Fruit fly (Drosophila melanogaster) whole organism, adult: Measurements from ENCODE around the gene CG7945.

Experiments used
- CG11617 ChIP-seq: fragments of 200-800 bp; sonication (Bioruptor generic); optimal IDR thresholded peaks from 2 replicates; lab custom pipeline; 2017; ENCODE audit warnings: mild to moderate bottlenecking, missing biosample characterization, missing genetic modification reagents, missing genetic modification characterization
- CG14711 ChIP-seq: fragments of 200-800 bp; sonication (Bioruptor generic); optimal IDR thresholded peaks from 2 replicates; lab custom pipeline; 2018; ENCODE audit warnings: missing biosample characterization, mild to moderate bottlenecking, missing genetic modification characterization, moderate library complexity
- CG1620 ChIP-seq: fragments of 200-800 bp; sonication (Bioruptor generic); optimal IDR thresholded peaks from 2 replicates; lab custom pipeline; 2016; ENCODE audit warnings: missing biosample characterization, missing genetic modification characterization
- CG33017 ChIP-seq: fragments of 200-800 bp; sonication (Bioruptor generic); optimal IDR thresholded peaks from 2 replicates; lab custom pipeline; 2018; ENCODE audit warnings: missing biosample characterization, mild to moderate bottlenecking, missing genetic modification characterization, moderate library complexity
- CG5204 ChIP-seq: fragments of 200-800 bp; sonication (Bioruptor generic); optimal IDR thresholded peaks from 2 replicates; lab custom pipeline; 2016; ENCODE audit warnings: missing biosample characterization, missing genetic modification characterization
- CG7045 ChIP-seq: fragments of 200-800 bp; sonication (Bioruptor generic); optimal IDR thresholded peaks from 2 replicates; lab custom pipeline; 2017; ENCODE audit warnings: missing biosample characterization, mild to moderate bottlenecking, missing genetic modification characterization
- CG7101 ChIP-seq: fragments of 200-800 bp; sonication (Bioruptor generic); optimal IDR thresholded peaks from 2 replicates; lab custom pipeline; 2018; ENCODE audit warnings: missing biosample characterization, mild to moderate bottlenecking, missing genetic modification characterization, moderate library complexity
- Clk ChIP-seq: fragments of 200-800 bp; sonication (Bioruptor generic); optimal IDR thresholded peaks from 2 replicates; lab custom pipeline; 2017; ENCODE audit warnings: missing biosample characterization, missing genetic modification characterization
- Crg-1 ChIP-seq: fragments of 200-800 bp; sonication (Bioruptor generic); optimal IDR thresholded peaks from 2 replicates; lab custom pipeline; 2016; ENCODE audit warnings: missing biosample characterization, missing genetic modification characterization
- Hr96 ChIP-seq: fragments of 200-800 bp; sonication (Bioruptor generic); optimal IDR thresholded peaks from 2 replicates; lab custom pipeline; 2016; ENCODE audit warnings: missing biosample characterization, missing genetic modification characterization
- Mnt ChIP-seq: fragments of 200-800 bp; sonication (Bioruptor generic); optimal IDR thresholded peaks from 2 replicates; lab custom pipeline; 2016; ENCODE audit warnings: missing biosample characterization, mild to moderate bottlenecking, missing genetic modification characterization
- bab1 ChIP-seq: fragments of 200-800 bp; sonication (Bioruptor generic); optimal IDR thresholded peaks from 3 replicates; lab custom pipeline; 2019; ENCODE audit warnings: missing biosample characterization, mild to moderate bottlenecking, missing genetic modification characterization, moderate library complexity
- cic ChIP-seq: fragments of 200-800 bp; sonication (Bioruptor generic); optimal IDR thresholded peaks from 2 replicates; lab custom pipeline; 2017; ENCODE audit warnings: missing biosample characterization, mild to moderate bottlenecking, missing genetic modification characterization, moderate library complexity
- cnc ChIP-seq, 2 experiments: fragments of >200 bp; optimal IDR thresholded peaks; 2 replicates each; lab custom pipeline; 2017
- kay ChIP-seq: fragments of 200-800 bp; sonication (Bioruptor generic); peaks from one replicate; lab custom pipeline; 2016; ENCODE audit warnings: missing biosample characterization, missing genetic modification characterization, borderline replicate concordance
- ovo ChIP-seq: fragments of 200-800 bp; sonication (Bioruptor generic); optimal IDR thresholded peaks from 2 replicates; lab custom pipeline; 2016; ENCODE audit warnings: missing biosample characterization, missing genetic modification characterization
- pad ChIP-seq: fragments of 200-800 bp; sonication (Bioruptor generic); optimal IDR thresholded peaks from 3 replicates; lab custom pipeline; 2017; ENCODE audit warnings: missing biosample characterization, missing genetic modification characterization, mild to moderate bottlenecking, moderate library complexity, missing genetic modification reagents
- tj ChIP-seq: fragments of 200-800 bp; sonication (Bioruptor generic); optimal IDR thresholded peaks from 3 replicates; lab custom pipeline; 2017; ENCODE audit warnings: missing biosample characterization, mild to moderate bottlenecking, missing genetic modification characterization, moderate library complexity
- toe ChIP-seq: fragments of 200-800 bp; sonication (Bioruptor generic); optimal IDR thresholded peaks from 2 replicates; lab custom pipeline; 2016; ENCODE audit warnings: missing biosample characterization, missing genetic modification characterization

CG7945 gene

DNA sequence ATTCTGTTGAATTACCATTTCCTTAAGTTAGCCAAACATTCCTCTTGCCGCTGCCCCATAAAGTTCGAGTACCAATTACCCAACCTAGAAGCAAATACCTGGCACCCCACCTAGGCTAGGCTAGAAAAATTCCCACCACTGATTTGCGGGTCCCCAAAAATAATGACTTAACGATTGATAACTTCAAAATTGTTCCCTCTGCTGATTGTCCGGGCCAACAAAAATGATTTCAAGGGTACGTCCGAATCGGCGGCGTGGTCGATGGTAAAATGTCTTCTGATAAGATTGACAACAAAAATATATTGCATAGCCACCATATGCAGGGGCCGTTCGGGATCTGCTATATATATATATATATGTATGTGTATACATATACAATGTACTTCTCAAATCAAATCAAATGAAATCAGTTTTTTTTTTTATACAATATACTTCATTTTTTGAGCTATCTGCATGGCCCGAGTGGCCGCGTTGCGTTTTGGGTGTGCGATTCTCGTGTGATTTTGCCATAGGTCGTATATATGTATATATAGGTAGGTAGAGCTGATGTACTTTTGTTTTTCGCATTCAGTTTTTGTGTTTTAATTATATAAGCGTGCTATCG is 23.4 kb upstream of the CG7945 start:
- TF ChIP-seq cic (GFP tag; lab: Kevin White, UChicago), result peak; percentile 8
- TF ChIP-seq Mnt (GFP tag; lab: Kevin White, UChicago), result no peak
- TF ChIP-seq kay (GFP tag; lab: Kevin White, UChicago), result peak; percentile 64

DNA sequence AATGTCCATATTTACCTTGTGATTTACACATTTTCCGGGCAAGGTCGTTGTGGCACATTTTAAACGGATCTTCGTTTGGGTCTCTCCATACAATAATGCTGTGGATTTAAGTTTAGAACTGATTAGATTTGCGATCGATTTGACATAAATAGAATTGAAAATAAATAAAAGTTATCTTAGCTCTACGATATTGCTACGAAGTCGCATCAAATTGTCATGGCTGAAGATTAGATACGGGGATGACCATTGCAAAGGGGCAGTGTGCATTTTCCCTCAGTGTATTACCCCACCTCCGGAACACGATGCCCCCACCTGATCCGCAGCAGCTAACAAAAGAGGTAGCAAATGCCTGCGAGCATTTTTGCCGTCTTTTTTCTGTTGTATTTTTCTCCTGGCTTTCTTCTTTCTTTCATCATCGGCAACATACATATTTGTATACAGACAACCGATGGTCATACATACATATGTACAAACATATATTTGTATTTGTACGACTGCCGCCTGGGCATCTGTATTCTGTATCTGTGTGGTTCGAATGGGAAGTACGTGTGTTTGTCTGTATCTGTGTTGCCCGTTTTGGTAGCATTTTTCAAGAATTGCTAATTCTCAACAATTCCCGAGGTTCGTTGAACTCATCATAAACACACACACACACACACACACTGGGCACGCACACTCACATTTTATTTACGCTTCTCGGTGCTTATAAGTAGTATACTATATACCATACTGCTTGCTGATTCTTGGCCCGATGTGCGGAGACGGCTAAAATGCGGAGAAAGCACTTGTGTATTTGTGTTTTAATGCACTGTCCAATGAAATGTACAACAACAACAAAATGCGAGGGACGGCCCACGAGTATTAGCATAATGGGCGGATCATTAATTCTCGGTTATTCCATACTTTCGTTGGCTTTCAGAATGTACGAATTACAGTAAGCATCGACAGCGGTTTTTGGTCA is 20.8 kb upstream of the CG7945 start:
- peak; percentile 95 for TF ChIP-seq tj
- TF ChIP-seq Crg-1 (GFP tag; lab: Kevin White, UChicago), result no peak

DNA sequence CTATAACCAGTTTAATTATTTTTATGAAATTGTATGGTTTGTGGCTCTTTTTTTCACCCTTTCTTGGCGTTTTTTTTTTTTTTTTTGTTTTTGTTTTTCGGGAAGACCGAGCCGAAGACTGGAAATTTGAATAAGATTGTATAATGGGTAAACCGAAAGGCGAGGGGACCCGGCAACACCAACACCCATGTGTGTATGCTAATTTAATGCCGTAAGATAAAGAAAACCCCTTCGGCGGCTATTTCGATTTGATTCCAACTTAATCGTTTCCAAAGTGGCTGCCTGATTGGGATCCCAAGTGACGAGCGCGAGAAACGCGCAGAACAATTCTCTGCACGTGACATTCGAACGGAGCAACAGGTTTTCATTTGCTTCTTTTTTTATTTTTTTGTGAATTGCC is 19.5 kb upstream of the CG7945 start:
- TF ChIP-seq CG7045 (GFP tag; lab: Kevin White, UChicago), result no peak
- no peak for TF ChIP-seq Crg-1 (GFP tag; lab: Kevin White, UChicago)

DNA sequence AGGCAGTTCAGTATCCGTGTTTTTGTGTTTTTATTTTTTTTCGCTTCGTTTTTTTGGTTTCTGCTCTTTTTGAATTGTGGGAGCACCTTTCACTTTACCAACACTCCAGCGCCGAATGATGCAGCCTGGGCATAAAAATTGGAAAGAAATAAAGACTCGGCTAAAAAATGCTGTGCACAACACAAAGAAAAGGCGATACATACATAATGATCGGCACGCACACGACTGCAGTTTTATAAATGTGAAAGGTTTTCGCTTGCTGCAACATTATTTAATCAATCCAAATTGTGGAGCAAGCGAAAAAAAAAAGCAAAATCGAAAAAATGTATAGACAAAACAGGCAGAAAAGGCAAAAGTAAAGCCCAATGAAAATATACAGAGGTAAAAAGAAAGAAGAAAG is 19.1 kb upstream of the CG7945 start:
- TF ChIP-seq tj, result peak; percentile 94
- no peak for TF ChIP-seq CG5204

DNA sequence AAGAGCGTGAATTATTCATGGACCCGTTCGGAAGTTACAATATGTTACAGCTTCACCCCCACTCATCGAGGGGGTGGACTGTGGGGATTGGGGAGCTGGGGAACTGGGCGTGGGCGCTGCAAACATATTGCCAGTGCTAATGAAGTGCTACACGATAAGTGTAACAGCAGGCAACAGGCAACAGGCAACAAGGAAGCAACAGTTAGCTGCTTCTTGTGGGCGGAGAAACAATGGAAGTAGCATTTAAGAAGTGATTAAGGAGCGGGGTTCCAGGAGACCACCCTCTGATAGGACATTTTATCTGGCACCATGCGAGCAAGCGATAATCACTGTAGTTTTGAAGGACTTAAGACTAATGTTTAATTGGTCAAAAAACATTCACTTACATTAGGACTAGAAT is 17.3 kb upstream of the CG7945 start:
- TF ChIP-seq CG14711 (no peak), CG33017 (tag; lab: Kevin White, UChicago) (no peak), CG11617 (GFP tag; lab: Kevin White, UChicago) (no peak), tj (no peak), cnc (optimal IDR thresholded peaks at IDR 0.05; lab: Kevin White, UChicago) (no peak), kay (GFP tag; lab: Kevin White, UChicago) (no peak), CG7101 (tag; lab: Kevin White, UChicago) (no peak), pad (GFP tag; lab: Kevin White, UChicago) (no peak), bab1 (GFP tag; lab: Kevin White, UChicago) (no peak), CG5204 (no peak), cic (GFP tag; lab: Kevin White, UChicago) (no peak), Hr96 (no peak), Clk (GFP tag; lab: Kevin White, UChicago) (no peak)

DNA sequence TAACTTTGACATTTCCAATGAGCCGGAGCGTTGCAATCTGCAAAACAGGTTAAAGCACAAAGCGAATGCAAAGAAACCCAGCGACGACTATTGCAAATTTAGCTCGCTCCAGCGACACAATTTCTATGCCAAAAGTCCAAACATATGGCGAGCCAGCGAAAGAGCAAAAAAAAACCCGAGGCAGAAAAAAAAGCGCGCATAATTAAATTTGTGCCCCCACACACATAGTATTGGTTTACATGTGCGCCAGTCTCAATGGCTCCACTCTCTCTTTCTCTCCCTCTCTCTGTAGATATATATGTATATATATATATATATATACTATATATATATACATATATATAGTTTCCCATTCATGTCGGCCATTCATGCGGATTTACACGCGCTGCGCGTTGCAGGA is 16.7 kb upstream of the CG7945 start:
- TF ChIP-seq Hr96 (no peak), CG7101 (tag; lab: Kevin White, UChicago) (no peak), cic (GFP tag; lab: Kevin White, UChicago) (no peak), bab1 (GFP tag; lab: Kevin White, UChicago) (no peak), ovo (no peak), CG7045 (GFP tag; lab: Kevin White, UChicago) (no peak), CG5204 (no peak), toe (no peak), CG33017 (tag; lab: Kevin White, UChicago) (no peak), pad (GFP tag; lab: Kevin White, UChicago) (no peak), tj (no peak), Mnt (GFP tag; lab: Kevin White, UChicago) (no peak), CG14711 (no peak)

DNA sequence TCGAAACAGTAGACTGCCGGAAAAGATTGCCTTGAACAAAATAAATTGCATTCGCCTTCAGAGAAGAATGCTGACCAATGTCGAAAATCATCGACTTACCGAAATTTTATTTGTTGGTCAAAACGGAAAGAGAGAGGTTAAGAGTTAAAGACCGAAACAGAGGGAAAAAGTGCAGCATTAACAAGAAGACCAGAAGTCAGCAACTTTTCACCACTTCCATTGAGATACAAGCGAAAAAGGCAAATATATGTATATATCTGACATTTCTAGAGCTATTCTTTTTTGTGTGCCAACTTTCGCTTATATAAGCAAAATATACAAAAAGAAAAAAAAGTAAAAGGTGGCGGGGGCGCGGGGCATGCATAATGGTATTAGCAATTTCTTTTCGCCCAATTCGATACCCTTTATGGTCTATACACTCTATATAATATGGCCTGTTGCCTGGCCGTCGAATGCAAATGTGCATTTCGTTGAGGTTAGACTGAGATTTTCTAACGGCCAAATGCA is 16.0 kb upstream of the CG7945 start:
- no peak for TF ChIP-seq Clk (GFP tag; lab: Kevin White, UChicago)
- peak; percentile 97 for TF ChIP-seq tj

DNA sequence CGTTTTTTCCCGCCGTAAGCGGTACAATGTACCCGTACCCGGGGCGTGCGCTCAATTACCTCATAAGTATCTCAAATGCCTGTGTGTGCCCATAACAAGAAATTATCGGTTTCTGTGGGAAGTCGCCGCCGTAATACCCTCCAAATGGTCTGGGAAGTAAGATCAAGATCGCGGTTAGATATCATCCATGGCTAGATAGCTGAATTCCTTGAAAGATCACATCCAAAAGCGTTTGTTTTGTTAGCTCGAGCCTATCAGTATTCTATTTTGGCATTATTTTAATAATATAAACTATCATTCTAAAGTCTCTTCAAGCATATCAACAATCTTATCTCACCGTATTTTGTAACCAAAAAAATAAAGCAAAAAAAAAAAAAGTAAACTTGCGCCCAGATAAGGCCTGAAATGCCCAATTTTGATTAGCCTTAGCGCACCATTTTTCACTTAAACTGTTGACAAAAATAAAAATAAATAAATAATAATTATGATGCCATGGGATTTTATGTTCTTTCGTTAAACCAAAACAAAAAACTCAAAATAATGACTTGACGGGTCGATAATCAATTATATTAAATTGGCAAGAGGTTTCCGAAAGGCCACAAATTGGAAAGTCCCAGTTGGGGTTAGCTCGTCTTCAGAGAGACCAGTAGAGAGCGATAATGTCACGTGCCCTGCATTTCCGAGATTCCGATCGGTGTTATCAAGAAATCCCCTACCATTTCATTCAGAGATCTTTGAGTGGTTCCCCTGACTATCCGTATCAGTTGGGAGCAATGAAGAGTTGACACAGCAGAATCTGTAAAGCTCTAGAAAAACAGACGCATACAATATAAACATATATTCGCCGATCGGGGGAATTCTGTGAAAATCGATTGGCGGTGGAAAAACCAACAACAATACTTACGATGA is 14.9 kb upstream of the CG7945 start:
- TF ChIP-seq Crg-1 (GFP tag; lab: Kevin White, UChicago), result no peak
- no peak for TF ChIP-seq CG1620 (GFP tag; lab: Kevin White, UChicago)
- TF ChIP-seq cic (GFP tag; lab: Kevin White, UChicago), result peak; percentile 63
- TF ChIP-seq CG14711, result no peak
- no peak for TF ChIP-seq Hr96
- TF ChIP-seq ovo, result no peak
- TF ChIP-seq CG7045 (GFP tag; lab: Kevin White, UChicago), result no peak
- TF ChIP-seq CG11617 (GFP tag; lab: Kevin White, UChicago), result no peak
- TF ChIP-seq kay (GFP tag; lab: Kevin White, UChicago), result peak; percentile 60
- no peak for TF ChIP-seq CG33017 (tag; lab: Kevin White, UChicago)
- TF ChIP-seq bab1 (GFP tag; lab: Kevin White, UChicago), result no peak
- TF ChIP-seq toe, result no peak
- no peak for TF ChIP-seq Clk (GFP tag; lab: Kevin White, UChicago)
- TF ChIP-seq tj, result no peak
- TF ChIP-seq Mnt (GFP tag; lab: Kevin White, UChicago), result no peak
- no peak for TF ChIP-seq CG5204
- no peak for TF ChIP-seq CG7101 (tag; lab: Kevin White, UChicago)
